Worm (Caenorhabditis elegans) whole organism, L2 larva: Measurements from ENCODE around the gene elo-7.

ENCODE experiments used
- C34F6.9 ChIP-seq: fragments of 150-350 bp; optimal IDR thresholded peaks from 2 replicates; lab custom pipeline; 2014; ENCODE audit warnings: missing biosample characterization, missing genetic modification characterization
- F13H6.1 ChIP-seq: sonication (generic microtip); optimal IDR thresholded peaks from 2 replicates; lab custom pipeline; 2016; ENCODE audit warnings: missing genetic modification characterization, missing compliant biosample characterization
- R02D3.7 ChIP-seq: fragments of 150-350 bp; optimal IDR thresholded peaks from 2 replicates; lab custom pipeline; 2014; ENCODE audit warnings: missing biosample characterization, missing genetic modification characterization
- Y55F3AM.14 ChIP-seq: fragments of 200-800 bp; sonication (Bioruptor generic); optimal IDR thresholded peaks from 2 replicates; lab custom pipeline; 2018; ENCODE audit warnings: mild to moderate bottlenecking, missing genetic modification characterization, missing compliant biosample characterization
- ZK546.5 ChIP-seq: sonication (generic microtip); optimal IDR thresholded peaks from 2 replicates; lab custom pipeline; 2017; ENCODE audit warnings: missing biosample characterization, missing genetic modification characterization
- alr-1 ChIP-seq: fragments of 150-350 bp; optimal IDR thresholded peaks from 2 replicates; lab custom pipeline; 2014; ENCODE audit warnings: missing biosample characterization, missing genetic modification characterization
- aly-2 ChIP-seq: fragments of 150-350 bp; optimal IDR thresholded peaks from 2 replicates; lab custom pipeline; 2014; ENCODE audit warnings: missing biosample characterization, missing genetic modification characterization
- ama-1 ChIP-seq: fragments of 150-350 bp; optimal IDR thresholded peaks from 2 replicates; lab custom pipeline; 2018; ENCODE audit warnings: inconsistent platforms
- blmp-1 ChIP-seq: sonication (generic microtip); optimal IDR thresholded peaks from 2 replicates; lab custom pipeline; 2017; ENCODE audit warnings: missing genetic modification characterization, mild to moderate bottlenecking, missing compliant biosample characterization, antibody characterized with exemption, moderate library complexity; ENCODE audit not compliant: insufficient read depth
- ceh-16 ChIP-seq: fragments of 150-350 bp; optimal IDR thresholded peaks from 2 replicates; lab custom pipeline; 2014; ENCODE audit warnings: missing biosample characterization, missing genetic modification characterization
- ceh-82 ChIP-seq: fragments of 150-350 bp; optimal IDR thresholded peaks from 2 replicates; lab custom pipeline; 2014; ENCODE audit warnings: missing biosample characterization, missing genetic modification characterization
- crh-2 ChIP-seq: sonication (generic microtip); optimal IDR thresholded peaks from 2 replicates; lab custom pipeline; 2017; ENCODE audit warnings: missing biosample characterization, missing genetic modification characterization
- dmd-4 ChIP-seq: sonication (generic microtip); optimal IDR thresholded peaks from 2 replicates; lab custom pipeline; 2017; ENCODE audit warnings: missing biosample characterization, missing genetic modification characterization
- egl-27 ChIP-seq: sonication (generic microtip); optimal IDR thresholded peaks from 3 replicates; lab custom pipeline; 2017; ENCODE audit warnings: missing biosample characterization, missing genetic modification reagents, missing genetic modification characterization
- elt-1 ChIP-seq: fragments of 150-350 bp; optimal IDR thresholded peaks from 2 replicates; lab custom pipeline; 2014; ENCODE audit warnings: missing biosample characterization, missing genetic modification characterization
- elt-3 ChIP-seq: sonication (generic microtip); optimal IDR thresholded peaks from 2 replicates; lab custom pipeline; 2017; ENCODE audit warnings: missing biosample characterization, missing genetic modification characterization
- fos-1 ChIP-seq: fragments of 150-350 bp; optimal IDR thresholded peaks from 2 replicates; lab custom pipeline; 2014; ENCODE audit warnings: missing biosample characterization, missing genetic modification characterization
- gmeb-1 ChIP-seq: fragments of 150-350 bp; optimal IDR thresholded peaks from 2 replicates; lab custom pipeline; 2014; ENCODE audit warnings: missing biosample characterization, missing genetic modification characterization
- lin-11 ChIP-seq: fragments of 150-350 bp; sonication (generic microtip); optimal IDR thresholded peaks from 2 replicates; lab custom pipeline; 2014; ENCODE audit warnings: missing biosample characterization, missing genetic modification characterization, inconsistent platforms, mixed read lengths
- lin-13 ChIP-seq: fragments of 150-350 bp; optimal IDR thresholded peaks from 2 replicates; lab custom pipeline; 2014; ENCODE audit warnings: missing biosample characterization, missing genetic modification reagents, missing genetic modification characterization
- lin-39 ChIP-seq: fragments of 150-350 bp; optimal IDR thresholded peaks from 2 replicates; lab custom pipeline; 2014; ENCODE audit warnings: missing biosample characterization, missing genetic modification reagents, missing genetic modification characterization
- lsy-2 ChIP-seq, 2 experiments: fragments of 150-350 bp in 1 of 2; sonication (generic microtip) in 1 of 2; optimal IDR thresholded peaks; 2 replicates each; lab custom pipeline; 2014 to 2017; ENCODE audit warnings: missing biosample characterization in 2 of 2, missing genetic modification characterization in 2 of 2
- mab-5 ChIP-seq: fragments of 150-350 bp; optimal IDR thresholded peaks from 2 replicates; lab custom pipeline; 2014; ENCODE audit warnings: missing biosample characterization, missing genetic modification characterization
- mbf-1 ChIP-seq: sonication (generic microtip); optimal IDR thresholded peaks from 2 replicates; lab custom pipeline; 2017; ENCODE audit warnings: missing biosample characterization, missing genetic modification characterization
- mdl-1 ChIP-seq, 2 experiments: fragments of 150-350 bp in 1 of 2; sonication (generic microtip) in 1 of 2; optimal IDR thresholded peaks; 2 replicates each; lab custom pipeline; 2017; ENCODE audit warnings: missing biosample characterization in 2 of 2, missing genetic modification characterization in 2 of 2
- nhr-10 ChIP-seq: sonication (generic microtip); optimal IDR thresholded peaks from 2 replicates; lab custom pipeline; 2017; ENCODE audit warnings: missing biosample characterization, missing genetic modification characterization
- nhr-11 ChIP-seq: fragments of 150-350 bp; optimal IDR thresholded peaks from 2 replicates; lab custom pipeline; 2014; ENCODE audit warnings: missing biosample characterization, missing genetic modification characterization
- nhr-12 ChIP-seq: fragments of 150-350 bp; optimal IDR thresholded peaks from 2 replicates; lab custom pipeline; 2014; ENCODE audit warnings: missing biosample characterization, missing genetic modification characterization
- nhr-129 ChIP-seq: fragments of 150-350 bp; optimal IDR thresholded peaks from 2 replicates; lab custom pipeline; 2014; ENCODE audit warnings: missing biosample characterization, missing genetic modification characterization
- nhr-21 ChIP-seq: fragments of 150-350 bp; optimal IDR thresholded peaks from 2 replicates; lab custom pipeline; 2014; ENCODE audit warnings: missing biosample characterization, missing genetic modification characterization
- nhr-23 ChIP-seq: fragments of 150-350 bp; optimal IDR thresholded peaks from 2 replicates; lab custom pipeline; 2014; ENCODE audit warnings: missing biosample characterization, missing genetic modification reagents, missing genetic modification characterization
- nhr-237 ChIP-seq: fragments of 150-350 bp; optimal IDR thresholded peaks from 2 replicates; lab custom pipeline; 2014; ENCODE audit warnings: missing biosample characterization, missing genetic modification characterization
- nhr-25 ChIP-seq: fragments of 150-350 bp; sonication (generic microtip); optimal IDR thresholded peaks from 3 replicates; lab custom pipeline; 2014; ENCODE audit warnings: missing biosample characterization, missing genetic modification characterization
- nhr-6 ChIP-seq: fragments of 150-350 bp; optimal IDR thresholded peaks from 2 replicates; lab custom pipeline; 2014; ENCODE audit warnings: missing biosample characterization, missing genetic modification characterization
- nhr-77 ChIP-seq: fragments of 150-350 bp; optimal IDR thresholded peaks from 2 replicates; lab custom pipeline; 2014; ENCODE audit warnings: missing biosample characterization, missing genetic modification characterization
- peb-1 ChIP-seq: fragments of 150-350 bp; optimal IDR thresholded peaks from 2 replicates; lab custom pipeline; 2014; ENCODE audit warnings: missing biosample characterization, missing genetic modification characterization
- sem-4 ChIP-seq: fragments of 150-350 bp; optimal IDR thresholded peaks from 2 replicates; lab custom pipeline; 2014; ENCODE audit warnings: missing biosample characterization, missing genetic modification reagents, missing genetic modification characterization
- skn-1 ChIP-seq: sonication (generic microtip); optimal IDR thresholded peaks from 2 replicates; lab custom pipeline; 2017; ENCODE audit warnings: missing biosample characterization, missing genetic modification characterization
- sma-3 ChIP-seq: sonication (generic microtip); optimal IDR thresholded peaks from 2 replicates; lab custom pipeline; 2016; ENCODE audit warnings: missing genetic modification reagents, missing genetic modification characterization, missing compliant biosample characterization
- sma-9 ChIP-seq, 2 experiments: fragments of 150-350 bp in 1 of 2; sonication (generic microtip) in 1 of 2; optimal IDR thresholded peaks; 2 replicates each; lab custom pipeline; 2014 to 2016; ENCODE audit warnings: missing genetic modification characterization in 2 of 2, mild to moderate bottlenecking in 1 of 2, missing biosample characterization in 1 of 2, missing compliant biosample characterization in 1 of 2, missing genetic modification reagents in 1 of 2, moderate library complexity in 1 of 2
- snpc-4 ChIP-seq: fragments of 150-350 bp; optimal IDR thresholded peaks from 2 replicates; lab custom pipeline; 2014; ENCODE audit warnings: missing biosample characterization, missing genetic modification characterization
- unc-39 ChIP-seq: fragments of 150-350 bp; optimal IDR thresholded peaks from 2 replicates; lab custom pipeline; 2014; ENCODE audit warnings: missing biosample characterization, missing genetic modification characterization
- unc-55 ChIP-seq: fragments of 150-350 bp; sonication (generic microtip); optimal IDR thresholded peaks from 3 replicates; lab custom pipeline; 2014; ENCODE audit warnings: missing biosample characterization, missing genetic modification reagents, missing genetic modification characterization
- unc-62 ChIP-seq: fragments of 150-350 bp; optimal IDR thresholded peaks from 2 replicates; lab custom pipeline; 2014; ENCODE audit warnings: missing biosample characterization, missing genetic modification reagents, missing genetic modification characterization
- zag-1 ChIP-seq: fragments of 150-350 bp; optimal IDR thresholded peaks from 2 replicates; lab custom pipeline; 2014; ENCODE audit warnings: missing biosample characterization, missing genetic modification characterization
- ztf-1 ChIP-seq: fragments of 200-800 bp; sonication (Bioruptor generic); conservative IDR thresholded peaks from 2 replicates; pipeline ENCODE4 v1.3.6; 2022; ENCODE audit warnings: missing genetic modification characterization, missing compliant biosample characterization
- ztf-11 ChIP-seq: sonication (generic microtip); optimal IDR thresholded peaks from 2 replicates; lab custom pipeline; 2017; ENCODE audit warnings: missing biosample characterization, missing genetic modification characterization
- ztf-4 ChIP-seq: fragments of 150-350 bp; optimal IDR thresholded peaks from 2 replicates; lab custom pipeline; 2014; ENCODE audit warnings: missing biosample characterization, missing genetic modification characterization

elo-7 gene

ce11 chrIV:9534342-9534741 lies 4.6 kb downstream of the elo-7 start:
- TF ChIP-seq C34F6.9 (tag; lab: Kevin White, UChicago) (peak; percentile 20), peb-1 (tag; lab: Kevin White, UChicago) (no peak), unc-39 (tag; lab: Kevin White, UChicago) (no peak), ztf-4 (no peak), mab-5 (no peak), lin-39 (tag; lab: Kevin White, UChicago) (no peak), crh-2 (tag; lab: Kevin White, UChicago) (peak; percentile 38), fos-1 (peak; percentile 9), nhr-77 (tag; lab: Kevin White, UChicago) (no peak), sem-4 (tag; lab: Kevin White, UChicago) (no peak), F13H6.1 (tag; lab: Kevin White, UChicago) (peak; percentile 9), lin-13 (no peak), nhr-11 (tag; lab: Kevin White, UChicago) (no peak), gmeb-1 (peak; percentile 50), skn-1 (tag; lab: Kevin White, UChicago) (no peak), lin-11 (tag; lab: Kevin White, UChicago) (no peak), nhr-10 (tag; lab: Kevin White, UChicago) (no peak), ztf-1 (GFP tag; lab: Robert Waterston, UW) (no peak), ZK546.5 (tag; lab: Kevin White, UChicago) (no peak), ceh-82 (tag; lab: Kevin White, UChicago) (no peak), alr-1 (tag; lab: Kevin White, UChicago) (no peak), mdl-1 (tag; optimal IDR thresholded peaks at IDR 0.05; lab: Kevin White, UChicago) (no peak), sma-9 (GFP tag; optimal IDR thresholded peaks at IDR 0.05; lab: Kevin White, UChicago) (peak; percentile 61), sma-9 (tag; optimal IDR thresholded peaks at IDR 0.05; lab: Kevin White, UChicago) (no peak), unc-62 (no peak), sma-3 (GFP tag; lab: Kevin White, UChicago) (peak; percentile 79), elt-1 (tag; lab: Kevin White, UChicago) (no peak), blmp-1 (peak; percentile 67), ama-1 (no peak), nhr-12 (tag; lab: Kevin White, UChicago) (no peak), nhr-237 (tag; lab: Kevin White, UChicago) (no peak), aly-2 (tag; lab: Kevin White, UChicago) (no peak), Y55F3AM.14 (no peak), dmd-4 (tag; lab: Kevin White, UChicago) (no peak), elt-3 (tag; lab: Kevin White, UChicago) (no peak), lsy-2 (tag; optimal IDR thresholded peaks at IDR 0.05; lab: Kevin White, UChicago) (peak in 1 of 2 experiments; percentile 34), ztf-11 (no peak), zag-1 (no peak), mbf-1 (tag; lab: Kevin White, UChicago) (no peak), unc-55 (GFP tag; lab: Kevin White, UChicago) (no peak), egl-27 (tag; lab: Kevin White, UChicago) (peak; percentile 27), snpc-4 (tag; lab: Kevin White, UChicago) (no peak), nhr-23 (tag; lab: Kevin White, UChicago) (no peak), nhr-129 (peak; percentile 63), nhr-25 (tag; lab: Kevin White, UChicago) (peak; percentile 89), nhr-6 (tag; lab: Kevin White, UChicago) (no peak), ceh-16 (tag; lab: Kevin White, UChicago) (peak; percentile 72), nhr-21 (tag; lab: Kevin White, UChicago) (peak; percentile 41), R02D3.7 (tag; lab: Kevin White, UChicago) (no peak)
